Fruit fly (Drosophila melanogaster) whole organism, embryonic: Measurements from ENCODE around the gene Gr97a.

Experiments used
- Adf1 ChIP-seq: fragments of 200-800 bp; sonication (Bioruptor generic); IDR thresholded peaks from 2 replicates; pipeline ENCODE4 v1.3.6; 2022; ENCODE audit warnings: missing biosample characterization, missing genetic modification characterization
- Bteb2 ChIP-seq: fragments of 200-800 bp; sonication (Bioruptor generic); optimal IDR thresholded peaks from 2 replicates; lab custom pipeline; 2016; ENCODE audit warnings: missing biosample characterization, missing genetic modification characterization
- CG1024 ChIP-seq: fragments of 200-800 bp; sonication (Bioruptor generic); IDR thresholded peaks from 2 replicates; pipeline ENCODE4 v1.3.6; 2022; ENCODE audit warnings: missing biosample characterization, missing genetic modification characterization
- CG14667 ChIP-seq: fragments of 200-800 bp; sonication (Bioruptor generic); IDR thresholded peaks from 2 replicates; pipeline ENCODE4 v1.3.6; 2022; ENCODE audit warnings: missing biosample characterization, missing genetic modification characterization
- CG1529 ChIP-seq: fragments of 200-800 bp; sonication (Bioruptor generic); optimal IDR thresholded peaks from 3 replicates; lab custom pipeline; 2018; ENCODE audit warnings: missing biosample characterization, missing genetic modification characterization
- CG15479 ChIP-seq: fragments of 200-800 bp; sonication (Bioruptor generic); optimal IDR thresholded peaks from 3 replicates; lab custom pipeline; 2019; ENCODE audit warnings: missing biosample characterization, mild to moderate bottlenecking, missing genetic modification characterization, moderate library complexity
- CG16863 ChIP-seq: fragments of 200-800 bp; sonication (Bioruptor generic); optimal IDR thresholded peaks from 3 replicates; lab custom pipeline; 2016; ENCODE audit warnings: missing biosample characterization, missing genetic modification characterization
- CG17359 ChIP-seq: fragments of 200-800 bp; sonication (Bioruptor generic); optimal IDR thresholded peaks from 3 replicates; lab custom pipeline; 2018; ENCODE audit warnings: missing biosample characterization, mild to moderate bottlenecking, missing genetic modification characterization, moderate library complexity
- CG17361 ChIP-seq: fragments of 200-800 bp; sonication (Bioruptor generic); IDR thresholded peaks from 3 replicates; pipeline ENCODE4 v1.3.6; 2022; ENCODE audit warnings: missing biosample characterization, missing genetic modification characterization
- CG2199 ChIP-seq: fragments of 200-800 bp; sonication (Bioruptor generic); IDR thresholded peaks from 3 replicates; pipeline ENCODE4 v1.3.6; 2022; ENCODE audit warnings: missing biosample characterization, missing genetic modification characterization
- CG2678 ChIP-seq: fragments of 200-800 bp; sonication (Bioruptor generic); optimal IDR thresholded peaks from 3 replicates; lab custom pipeline; 2019; ENCODE audit warnings: missing biosample characterization, mild to moderate bottlenecking, missing genetic modification characterization, moderate library complexity
- CG2712 ChIP-seq: fragments of 200-800 bp; optimal IDR thresholded peaks from 3 replicates; lab custom pipeline; 2019; ENCODE audit warnings: missing biosample characterization, mild to moderate bottlenecking, missing genetic modification characterization, moderate library complexity
- CG30403 ChIP-seq: fragments of 200-800 bp; sonication (Bioruptor generic); optimal IDR thresholded peaks from 3 replicates; lab custom pipeline; 2016; ENCODE audit warnings: missing biosample characterization, missing genetic modification characterization
- CG30431 ChIP-seq: fragments of 200-800 bp; sonication (Bioruptor generic); optimal IDR thresholded peaks from 2 replicates; lab custom pipeline; 2017; ENCODE audit warnings: missing biosample characterization, missing genetic modification characterization
- CG31388 ChIP-seq: fragments of 200-800 bp; sonication (Bioruptor generic); optimal IDR thresholded peaks from 2 replicates; lab custom pipeline; 2016; ENCODE audit warnings: missing biosample characterization, missing genetic modification characterization
- CG3407 ChIP-seq: fragments of 200-800 bp; sonication (Bioruptor generic); optimal IDR thresholded peaks from 2 replicates; lab custom pipeline; 2018; ENCODE audit warnings: missing biosample characterization, mild to moderate bottlenecking, missing genetic modification characterization
- CG7928 ChIP-seq: fragments of 200-800 bp; sonication (Bioruptor generic); optimal IDR thresholded peaks from 2 replicates; lab custom pipeline; 2017; ENCODE audit warnings: missing biosample characterization, mild to moderate bottlenecking, missing genetic modification characterization
- CG8765 ChIP-seq: fragments of 200-800 bp; sonication (Bioruptor generic); IDR thresholded peaks from 2 replicates; pipeline ENCODE4 v1.3.6; 2022; ENCODE audit warnings: missing biosample characterization, missing genetic modification characterization
- CG9437 ChIP-seq: fragments of 200-800 bp; sonication (Bioruptor generic); optimal IDR thresholded peaks from 2 replicates; lab custom pipeline; 2018; ENCODE audit warnings: missing biosample characterization, mild to moderate bottlenecking, missing genetic modification characterization
- CTCF ChIP-seq: fragments of 200-800 bp; sonication (Bioruptor generic); optimal IDR thresholded peaks from 2 replicates; lab custom pipeline; 2017; ENCODE audit warnings: missing biosample characterization, mild to moderate bottlenecking, missing genetic modification characterization, moderate library complexity
- Doc3 ChIP-seq: fragments of 200-800 bp; sonication (Bioruptor generic); IDR thresholded peaks from 3 replicates; pipeline ENCODE4 v1.3.6; 2022; ENCODE audit warnings: missing biosample characterization, missing genetic modification characterization; ENCODE audit not compliant: partially characterized antibody
- Dp ChIP-seq: fragments of 200-800 bp; sonication (Bioruptor generic); optimal IDR thresholded peaks from 2 replicates; lab custom pipeline; 2018; ENCODE audit warnings: missing biosample characterization, mild to moderate bottlenecking, missing genetic modification characterization, moderate library complexity
- Drgx ChIP-seq: fragments of 200-800 bp; sonication (Bioruptor generic); IDR thresholded peaks from 2 replicates; pipeline ENCODE4 v1.3.6; 2022; ENCODE audit warnings: missing biosample characterization, missing genetic modification characterization
- E2f2 ChIP-seq: fragments of 200-800 bp; sonication (Bioruptor generic); IDR thresholded peaks from 2 replicates; pipeline ENCODE4 v1.3.6; 2022; ENCODE audit warnings: missing biosample characterization, missing genetic modification characterization
- Hr78 ChIP-seq, 2 experiments: fragments of 200-800 bp in 1 of 2; fragments of >200 bp in 1 of 2; sonication (Bioruptor generic) in 1 of 2; optimal IDR thresholded peaks; 2 replicates each; lab custom pipeline; 2017 to 2019; ENCODE audit warnings: missing biosample characterization in 2 of 2, missing genetic modification characterization in 2 of 2, mild to moderate bottlenecking in 1 of 2, moderate library complexity in 1 of 2
- Lhr ChIP-seq: fragments of 200-800 bp; sonication (Bioruptor generic); optimal IDR thresholded peaks from 3 replicates; lab custom pipeline; 2017; ENCODE audit warnings: mild to moderate bottlenecking, missing biosample characterization, missing genetic modification reagents, missing genetic modification characterization
- NFAT ChIP-seq: fragments of 200-800 bp; sonication (Bioruptor generic); IDR thresholded peaks from 2 replicates; pipeline ENCODE4 v1.3.6; 2022; ENCODE audit warnings: missing biosample characterization, missing genetic modification characterization
- Sry-δ ChIP-seq: fragments of 200-800 bp; sonication (Bioruptor generic); optimal IDR thresholded peaks from 2 replicates; lab custom pipeline; 2016; ENCODE audit warnings: missing biosample characterization, missing genetic modification characterization
- Trl ChIP-seq, 3 experiments: fragments of >200 bp in 2 of 3; fragments of 200-800 bp in 1 of 3; sonication (Bioruptor generic) in 1 of 3; optimal IDR thresholded peaks; 2 replicates in 1 of 3; 3 replicates in 2 of 3; lab custom pipeline; 2016 to 2017; ENCODE audit warnings: missing biosample characterization in 1 of 3, missing genetic modification characterization in 1 of 3
- ab ChIP-seq: fragments of 200-800 bp; sonication (Bioruptor generic); optimal IDR thresholded peaks from 2 replicates; lab custom pipeline; 2016; ENCODE audit warnings: missing biosample characterization, missing genetic modification characterization
- bab2 ChIP-seq: fragments of 200-800 bp; sonication (Bioruptor generic); optimal IDR thresholded peaks from 2 replicates; lab custom pipeline; 2016; ENCODE audit warnings: missing biosample characterization, missing genetic modification characterization
- bigmax ChIP-seq: fragments of 200-800 bp; sonication (Bioruptor generic); optimal IDR thresholded peaks from 2 replicates; lab custom pipeline; 2018; ENCODE audit warnings: missing biosample characterization, mild to moderate bottlenecking, missing genetic modification characterization
- bsh ChIP-seq, 2 experiments: fragments of 200-800 bp; sonication (Bioruptor generic); optimal IDR thresholded peaks; 2 replicates each; lab custom pipeline; 2017 to 2018; ENCODE audit warnings: mild to moderate bottlenecking in 2 of 2, missing biosample characterization in 2 of 2, missing genetic modification characterization in 2 of 2, moderate library complexity in 1 of 2
- crp ChIP-seq, 2 experiments: fragments of 200-800 bp; sonication (Bioruptor generic); optimal IDR thresholded peaks; 2 replicates in 1 of 2; 3 replicates in 1 of 2; lab custom pipeline; 2017; ENCODE audit warnings: missing biosample characterization in 2 of 2, missing genetic modification characterization in 2 of 2, mild to moderate bottlenecking in 1 of 2, moderate library complexity in 1 of 2
- dpn ChIP-seq, 2 experiments: fragments of 200-800 bp; sonication (Bioruptor generic); optimal IDR thresholded peaks; 3 replicates each; lab custom pipeline; 2016; ENCODE audit warnings: missing biosample characterization in 2 of 2, missing genetic modification characterization in 2 of 2
- dysf ChIP-seq: fragments of 200-800 bp; sonication (Bioruptor generic); IDR thresholded peaks from 3 replicates; pipeline ENCODE4 v1.3.6; 2022; ENCODE audit warnings: missing biosample characterization, missing genetic modification characterization
- esg ChIP-seq: fragments of 200-800 bp; sonication (Bioruptor generic); conservative IDR thresholded peaks from 2 replicates; pipeline ENCODE4 v1.3.6; 2022; ENCODE audit warnings: missing biosample characterization, missing genetic modification characterization
- ftz-f1 ChIP-seq: fragments of 200-800 bp; sonication (Bioruptor generic); optimal IDR thresholded peaks from 2 replicates; lab custom pipeline; 2016; ENCODE audit warnings: missing biosample characterization, missing genetic modification characterization
- gce ChIP-seq: fragments of 200-800 bp; sonication (Bioruptor generic); IDR thresholded peaks from 3 replicates; pipeline ENCODE4 v1.3.6; 2022; ENCODE audit warnings: missing biosample characterization, missing genetic modification characterization
- her ChIP-seq: fragments of 200-800 bp; sonication (Bioruptor generic); optimal IDR thresholded peaks from 2 replicates; lab custom pipeline; 2016; ENCODE audit warnings: missing biosample characterization, missing genetic modification characterization
- inv ChIP-seq: fragments of 200-800 bp; sonication (Bioruptor generic); IDR thresholded peaks from 2 replicates; pipeline ENCODE4 v1.3.6; 2022; ENCODE audit warnings: missing biosample characterization, missing genetic modification characterization; ENCODE audit not compliant: partially characterized antibody
- jigr1 ChIP-seq: fragments of 200-800 bp; sonication (Bioruptor generic); IDR thresholded peaks from 3 replicates; pipeline ENCODE4 v1.3.6; 2022; ENCODE audit warnings: missing biosample characterization, missing genetic modification characterization
- mam ChIP-seq: fragments of 200-800 bp; sonication (Bioruptor generic); optimal IDR thresholded peaks from 3 replicates; lab custom pipeline; 2016; ENCODE audit warnings: missing biosample characterization, missing genetic modification characterization
- odd ChIP-seq: fragments of 200-800 bp; sonication (Bioruptor generic); optimal IDR thresholded peaks from 2 replicates; lab custom pipeline; 2017; ENCODE audit warnings: missing biosample characterization, mild to moderate bottlenecking, missing genetic modification characterization
- pzg ChIP-seq: fragments of 200-800 bp; sonication (Bioruptor generic); optimal IDR thresholded peaks from 3 replicates; lab custom pipeline; 2018; ENCODE audit warnings: missing biosample characterization, mild to moderate bottlenecking, missing genetic modification characterization, moderate library complexity
- sc ChIP-seq, 3 experiments: fragments of >200 bp in 2 of 3; fragments of 200-800 bp in 1 of 3; sonication (Bioruptor generic) in 1 of 3; optimal IDR thresholded peaks; 2 replicates in 2 of 3; 3 replicates in 1 of 3; lab custom pipeline; 2017; ENCODE audit warnings: mild to moderate bottlenecking in 1 of 3, missing biosample characterization in 1 of 3, missing genetic modification characterization in 1 of 3, missing genetic modification reagents in 1 of 3
- sisA ChIP-seq: fragments of 200-800 bp; sonication (Bioruptor generic); IDR thresholded peaks from 2 replicates; pipeline ENCODE4 v1.3.6; 2022; ENCODE audit warnings: missing biosample characterization, missing genetic modification characterization
- trh ChIP-seq: fragments of 200-800 bp; sonication (Bioruptor generic); optimal IDR thresholded peaks from 2 replicates; lab custom pipeline; 2016; ENCODE audit warnings: missing biosample characterization, missing genetic modification characterization

The Gr97a gene

DNA sequence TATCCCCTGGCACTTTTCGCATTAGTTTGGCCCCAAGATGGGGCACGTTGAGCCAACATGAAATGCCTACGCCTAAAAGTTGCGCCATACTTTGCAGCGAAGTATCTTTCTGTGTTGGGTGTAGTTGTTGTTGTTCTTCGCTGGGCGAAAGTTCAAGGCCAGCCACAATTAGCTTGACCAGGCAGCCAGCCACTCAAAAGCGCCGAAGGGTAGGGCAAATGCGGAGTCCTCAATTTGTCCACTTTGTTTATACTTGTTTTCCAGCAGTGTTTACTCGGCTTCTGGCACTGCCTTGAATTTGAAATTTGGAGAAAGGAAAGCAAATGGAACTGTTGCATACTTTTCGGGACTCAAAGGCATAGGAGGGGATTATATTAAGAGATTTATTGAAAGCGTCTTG is 9.2 kb downstream of the Gr97a start:
- TF ChIP-seq CTCF (GFP tag; lab: Kevin White, UChicago) = peak; percentile 2
- TF ChIP-seq CG17359 (tag; lab: Kevin White, UChicago) = no peak
- no peak for TF ChIP-seq trh (GFP tag; lab: Kevin White, UChicago)
- TF ChIP-seq NFAT = 0 out of 2 replicates have a peak, but pooled peaks have one; percentile 19
- TF ChIP-seq ftz-f1 (GFP tag; lab: Kevin White, UChicago) = peak; percentile 24
- peak in 1 of 2 experiments; percentile 62 for TF ChIP-seq Hr78 (GFP tag; optimal IDR thresholded peaks at IDR 0.05; lab: Kevin White, UChicago)
- TF ChIP-seq pzg (GFP tag; lab: Kevin White, UChicago) = no peak
- 0 out of 3 replicates have a peak, but pooled peaks have one; percentile 13 for TF ChIP-seq Doc3 (GFP tag; lab: Robert Waterston, UW)
- no peak for TF ChIP-seq CG30431 (GFP tag; lab: Kevin White, UChicago)

DNA sequence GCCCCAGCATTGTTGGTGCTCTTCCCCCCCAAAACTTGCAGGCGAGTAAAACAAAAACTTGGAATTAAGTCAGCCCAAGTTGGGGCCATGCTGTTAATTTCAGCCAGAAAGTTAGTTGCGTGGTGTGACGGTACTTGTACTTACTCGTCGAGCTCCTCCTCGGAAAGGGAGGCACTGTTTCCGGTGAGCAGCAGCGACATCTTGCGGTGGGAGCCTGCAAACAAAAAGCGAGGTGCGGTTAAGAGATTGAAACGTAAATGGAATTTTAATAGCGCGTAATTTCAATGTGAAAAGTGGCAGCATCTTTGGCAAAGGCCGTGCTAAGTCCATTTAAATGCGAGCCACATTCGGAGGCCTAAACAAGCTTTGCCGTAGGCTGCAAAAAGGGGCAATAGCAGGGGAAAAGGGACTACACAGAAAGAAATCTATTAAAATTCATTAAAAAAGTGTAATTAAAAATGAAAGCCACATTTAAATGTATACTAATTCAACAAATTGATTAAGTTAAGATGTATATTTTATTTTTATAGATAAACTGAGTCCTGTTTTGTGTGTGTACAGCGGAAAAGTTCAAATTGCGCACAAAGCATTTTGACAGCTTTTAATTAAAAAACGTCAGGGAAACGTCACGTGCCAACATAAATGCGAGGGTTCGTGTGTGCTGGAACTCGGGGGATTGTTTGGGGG is 9.8 kb downstream of the Gr97a start:
- TF ChIP-seq bab2 (GFP tag; lab: Kevin White, UChicago) (no peak), bsh (GFP tag; optimal IDR thresholded peaks at IDR 0.05; lab: Kevin White, UChicago) (no peak), sisA (GFP tag; lab: Robert Waterston, UW) (0 out of 2 replicates have a peak, but pooled peaks have one; percentile 16), CG2712 (no peak), dpn (GFP tag; optimal IDR thresholded peaks at IDR 0.05; lab: Kevin White, UChicago) (no peak), bigmax (GFP tag; lab: Kevin White, UChicago) (no peak), CG17361 (0 out of 3 replicates have a peak, but pooled peaks have one; percentile 18), CG9437 (peak; percentile 6), CG31388 (GFP tag; lab: Kevin White, UChicago) (no peak), Trl (optimal IDR thresholded peaks at IDR 0.05; lab: Kevin White, UChicago) (no peak), Trl (GFP tag; optimal IDR thresholded peaks at IDR 0.05; lab: Kevin White, UChicago) (no peak), gce (GFP tag; lab: Robert Waterston, UW) (no peak), CG2199 (GFP tag; lab: Robert Waterston, UW) (no peak), Dp (no peak), Drgx (no peak), CG2678 (tag; lab: Kevin White, UChicago) (no peak), jigr1 (GFP tag; lab: Robert Waterston, UW) (no peak), CG17359 (tag; lab: Kevin White, UChicago) (peak; percentile 2), inv (GFP tag; lab: Robert Waterston, UW) (no peak), esg (GFP tag; lab: Robert Waterston, UW) (no peak), CG16863 (GFP tag; lab: Kevin White, UChicago) (no peak), Adf1 (GFP tag; lab: Robert Waterston, UW) (no peak), CG7928 (GFP tag; lab: Kevin White, UChicago) (no peak), CG3407 (no peak), crp (GFP tag; optimal IDR thresholded peaks at IDR 0.05; lab: Kevin White, UChicago) (no peak), ab (GFP tag; lab: Kevin White, UChicago) (no peak), CG1529 (GFP tag; lab: Kevin White, UChicago) (no peak), CG14667 (no peak), Bteb2 (GFP tag; lab: Kevin White, UChicago) (no peak), Lhr (GFP tag; lab: Kevin White, UChicago) (peak; percentile 8), her (GFP tag; lab: Kevin White, UChicago) (no peak), CG8765 (peak; percentile 10; the same call in 1 of the 2 replicates), E2f2 (GFP tag; lab: Robert Waterston, UW) (peak; percentile 21; the same call in 1 of the 2 replicates), odd (GFP tag; lab: Kevin White, UChicago) (peak; percentile 0), mam (GFP tag; lab: Kevin White, UChicago) (no peak), dysf (peak; percentile 27; the same call in 1 of the 3 replicates), sc (optimal IDR thresholded peaks at IDR 0.05; lab: Kevin White, UChicago) (no peak), sc (GFP tag; optimal IDR thresholded peaks at IDR 0.05; lab: Kevin White, UChicago) (no peak), CG30403 (no peak), CG15479 (GFP tag; lab: Kevin White, UChicago) (no peak), Sry-δ (GFP tag; lab: Kevin White, UChicago) (no peak), CG1024 (GFP tag; lab: Robert Waterston, UW) (no peak)
